Worm (Caenorhabditis elegans): ENCODE measurements around the gene F26D11.12.

The F26D11.12 gene

DNA sequence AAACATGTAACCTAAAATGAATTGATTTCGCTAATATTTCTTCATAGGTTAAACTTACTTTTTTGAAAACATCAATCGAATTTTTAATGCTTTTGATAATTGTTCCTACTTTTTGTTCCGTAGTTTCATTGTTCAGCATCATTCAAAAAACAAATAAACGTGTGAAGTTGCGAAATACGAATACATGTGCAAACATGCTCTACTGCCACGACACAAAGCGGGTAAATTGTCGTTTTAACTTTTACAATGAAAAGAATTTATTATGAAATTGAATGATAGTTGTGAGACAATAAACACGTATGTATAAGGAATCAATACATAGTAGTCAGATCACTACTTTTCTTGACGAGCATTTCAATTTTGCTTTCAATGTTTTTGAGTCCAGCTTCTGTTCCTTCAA lies at the start of gene F26D11.12:
Gene F26D11.12 (minus strand): TSS at position 145 of the 400 bp plus-strand sequence.
- no peak for TF ChIP-seq tab-1 (GFP tag; IDR thresholded peaks at IDR 0.05)
- TF ChIP-seq ref-1 (GFP tag; conservative IDR thresholded peaks at IDR 0.05) = no peak
- TF ChIP-seq klf-2 (GFP tag; conservative IDR thresholded peaks at IDR 0.05) = no peak
- TF ChIP-seq T22C8.4 (GFP tag; IDR thresholded peaks at IDR 0.05) = no peak
- TF ChIP-seq flt-1 (GFP tag; IDR thresholded peaks at IDR 0.05) = no peak

DNA sequence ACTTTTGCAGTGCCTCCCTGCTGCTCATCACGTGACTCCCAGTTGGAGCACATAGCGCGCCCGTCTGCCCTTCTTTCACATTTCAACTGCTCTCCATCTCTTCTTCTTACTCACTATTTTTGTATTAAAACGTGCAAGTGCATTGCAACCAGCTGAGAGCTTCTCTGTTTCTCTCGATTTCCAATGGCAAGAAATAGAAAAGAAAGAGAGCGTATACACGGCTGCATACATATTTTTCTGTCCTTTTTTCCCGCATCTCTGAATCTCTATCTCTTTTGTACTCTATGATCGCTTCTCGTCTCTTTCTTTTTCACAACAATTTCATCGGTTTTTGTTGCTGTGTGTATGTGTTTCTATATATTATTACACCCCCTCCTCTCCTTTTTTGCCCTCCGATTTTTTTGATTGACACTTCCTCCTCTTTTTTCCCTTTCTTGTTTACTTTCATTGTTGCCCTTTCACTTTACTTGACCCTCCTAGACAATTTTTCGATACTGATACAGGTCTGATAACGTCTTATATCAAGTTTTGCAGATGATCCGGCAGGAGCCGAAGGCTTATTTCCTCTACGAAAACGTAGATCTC lies 45.9 kb upstream of the F26D11.12 start, which contains the start of gene Y97E10AR.1:
Gene Y97E10AR.1 (plus strand): TSS at position 535 of the 585 bp plus-strand sequence.
- TF ChIP-seq tab-1 (GFP tag; IDR thresholded peaks at IDR 0.05) = no peak
- no peak for TF ChIP-seq ztf-29 (GFP tag; IDR thresholded peaks at IDR 0.05)
- TF ChIP-seq ztf-23 (GFP tag; IDR thresholded peaks at IDR 0.05) = peak; percentile 5; the same call in 1 of the 2 replicates
- no peak for TF ChIP-seq T22C8.4 (GFP tag; IDR thresholded peaks at IDR 0.05)
- peak; percentile 72 for TF ChIP-seq cog-1 (tag; optimal IDR thresholded peaks at IDR 0.05)
- no peak for TF ChIP-seq med-1 (GFP tag; optimal IDR thresholded peaks at IDR 0.05; ENCODE audit: insufficient read depth)
- no peak for TF ChIP-seq flt-1 (GFP tag; IDR thresholded peaks at IDR 0.05)
- no peak for TF ChIP-seq ref-1 (GFP tag; conservative IDR thresholded peaks at IDR 0.05)
- no peak for TF ChIP-seq klf-2 (GFP tag; conservative IDR thresholded peaks at IDR 0.05)

DNA sequence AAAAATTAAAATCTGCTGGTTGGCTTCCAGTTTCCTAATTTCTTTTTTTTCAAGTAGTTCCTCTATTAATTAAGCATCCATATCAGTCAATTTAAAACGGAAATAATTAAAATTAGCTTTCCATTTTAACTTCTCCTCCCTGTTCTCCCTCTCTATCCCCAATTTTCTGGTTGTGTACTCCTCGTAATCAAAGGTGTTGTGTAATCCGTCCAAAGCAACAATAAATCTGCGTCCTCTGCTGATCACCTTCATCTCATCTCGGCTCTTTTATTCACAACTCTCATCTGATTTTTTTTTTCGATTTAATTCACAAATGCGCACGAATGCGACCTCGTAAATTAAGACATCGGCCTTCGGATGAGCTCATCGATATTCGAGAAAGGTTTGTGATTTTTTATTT lies 40.8 kb upstream of the F26D11.12 start, which contains the start of gene Y97E10AR.2:
Gene Y97E10AR.2 (plus strand): TSS at position 301 of the 400 bp plus-strand sequence.
- no peak for TF ChIP-seq klf-2 (GFP tag; conservative IDR thresholded peaks at IDR 0.05)

DNA sequence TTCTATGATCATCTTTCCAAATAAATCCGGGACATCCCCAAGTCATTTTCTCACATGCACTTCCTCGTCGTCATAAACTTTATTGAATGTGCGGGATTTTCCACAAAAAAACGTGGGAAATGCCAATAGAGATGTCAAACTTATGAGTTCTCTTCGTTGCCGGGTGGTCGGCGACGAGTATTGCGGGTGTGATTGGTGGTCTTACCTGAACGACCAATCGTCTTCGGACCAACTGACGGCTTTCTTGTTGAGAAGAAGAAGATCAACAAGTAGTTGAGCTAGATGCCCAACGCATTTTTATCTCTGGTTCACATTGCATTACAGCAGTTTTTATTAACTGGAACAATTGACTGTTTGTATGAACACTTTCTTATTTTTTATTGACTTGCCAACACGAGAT lies 40.1 kb upstream of the F26D11.12 start:
- no peak for TF ChIP-seq cog-1 (tag; optimal IDR thresholded peaks at IDR 0.05)
- TF ChIP-seq flt-1 (GFP tag; IDR thresholded peaks at IDR 0.05) = no peak
- TF ChIP-seq tab-1 (GFP tag; IDR thresholded peaks at IDR 0.05) = no peak
- TF ChIP-seq med-1 (GFP tag; optimal IDR thresholded peaks at IDR 0.05; ENCODE audit: insufficient read depth) = no peak
- no peak for TF ChIP-seq ztf-23 (GFP tag; IDR thresholded peaks at IDR 0.05)
- TF ChIP-seq ztf-29 (GFP tag; IDR thresholded peaks at IDR 0.05) = no peak
- no peak for TF ChIP-seq T22C8.4 (GFP tag; IDR thresholded peaks at IDR 0.05)
- no peak for TF ChIP-seq ref-1 (GFP tag; conservative IDR thresholded peaks at IDR 0.05)
- no peak for TF ChIP-seq klf-2 (GFP tag; conservative IDR thresholded peaks at IDR 0.05)

DNA sequence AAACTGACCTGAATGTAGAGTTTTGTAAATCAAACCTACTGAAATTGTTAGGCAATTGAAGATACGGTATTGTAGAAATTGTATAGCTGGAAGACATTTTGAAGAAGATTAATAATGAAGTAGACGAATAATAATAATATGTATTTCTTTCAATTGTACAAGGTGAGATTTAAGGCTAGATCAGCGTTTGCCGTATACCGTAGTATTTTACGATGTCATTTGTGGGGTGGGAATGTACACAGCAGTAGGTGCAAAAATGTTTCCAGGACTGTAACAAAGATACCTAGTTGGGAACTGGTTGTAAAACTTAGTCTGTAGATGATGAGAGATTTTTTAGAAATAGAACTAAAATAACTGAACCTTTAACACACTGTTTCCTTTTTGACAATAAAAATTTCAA lies 39.5 kb upstream of the F26D11.12 start, which contains the start of gene ceh-76:
Gene ceh-76 (minus strand): TSS at position 101 of the 400 bp plus-strand sequence.
- TF ChIP-seq klf-2 (GFP tag; conservative IDR thresholded peaks at IDR 0.05) (no peak), flt-1 (GFP tag; IDR thresholded peaks at IDR 0.05) (no peak), ztf-29 (GFP tag; IDR thresholded peaks at IDR 0.05) (no peak), T22C8.4 (GFP tag; IDR thresholded peaks at IDR 0.05) (no peak), med-1 (GFP tag; optimal IDR thresholded peaks at IDR 0.05; ENCODE audit: insufficient read depth) (no peak), tab-1 (GFP tag; IDR thresholded peaks at IDR 0.05) (no peak), cog-1 (tag; optimal IDR thresholded peaks at IDR 0.05) (no peak), ref-1 (GFP tag; conservative IDR thresholded peaks at IDR 0.05) (no peak), ztf-23 (GFP tag; IDR thresholded peaks at IDR 0.05) (no peak)

DNA sequence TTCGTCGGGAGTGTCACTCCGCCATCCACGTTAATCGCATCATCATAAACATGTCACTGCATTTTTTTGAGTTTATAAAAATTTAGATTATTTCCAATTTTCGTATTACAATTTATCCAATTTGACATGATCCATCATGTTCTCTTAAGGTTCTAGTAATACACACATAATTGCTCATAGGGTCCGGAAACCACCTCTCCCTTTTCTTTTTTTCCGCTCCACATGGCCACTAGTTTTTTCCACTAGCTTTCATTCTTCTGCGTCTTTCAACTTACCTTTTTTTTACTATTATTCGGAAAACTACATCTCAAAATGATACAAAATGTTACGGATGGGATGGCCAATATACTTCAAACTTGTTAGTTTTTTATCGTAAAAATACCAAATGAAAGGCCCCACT lies 30.7 kb upstream of the F26D11.12 start, which contains the start of gene Y97E10AL.1:
Gene Y97E10AL.1 (plus strand): TSS at position 301 of the 400 bp plus-strand sequence.
- no peak for TF ChIP-seq klf-2 (GFP tag; conservative IDR thresholded peaks at IDR 0.05)
- TF ChIP-seq ztf-23 (GFP tag; IDR thresholded peaks at IDR 0.05) = no peak
- no peak for TF ChIP-seq ztf-29 (GFP tag; IDR thresholded peaks at IDR 0.05)
- no peak for TF ChIP-seq flt-1 (GFP tag; IDR thresholded peaks at IDR 0.05)
- no peak for TF ChIP-seq med-1 (GFP tag; optimal IDR thresholded peaks at IDR 0.05; ENCODE audit: insufficient read depth)
- TF ChIP-seq cog-1 (tag; optimal IDR thresholded peaks at IDR 0.05) = no peak
- no peak for TF ChIP-seq ref-1 (GFP tag; conservative IDR thresholded peaks at IDR 0.05)
- no peak for TF ChIP-seq tab-1 (GFP tag; IDR thresholded peaks at IDR 0.05)
- TF ChIP-seq T22C8.4 (GFP tag; IDR thresholded peaks at IDR 0.05) = no peak

DNA sequence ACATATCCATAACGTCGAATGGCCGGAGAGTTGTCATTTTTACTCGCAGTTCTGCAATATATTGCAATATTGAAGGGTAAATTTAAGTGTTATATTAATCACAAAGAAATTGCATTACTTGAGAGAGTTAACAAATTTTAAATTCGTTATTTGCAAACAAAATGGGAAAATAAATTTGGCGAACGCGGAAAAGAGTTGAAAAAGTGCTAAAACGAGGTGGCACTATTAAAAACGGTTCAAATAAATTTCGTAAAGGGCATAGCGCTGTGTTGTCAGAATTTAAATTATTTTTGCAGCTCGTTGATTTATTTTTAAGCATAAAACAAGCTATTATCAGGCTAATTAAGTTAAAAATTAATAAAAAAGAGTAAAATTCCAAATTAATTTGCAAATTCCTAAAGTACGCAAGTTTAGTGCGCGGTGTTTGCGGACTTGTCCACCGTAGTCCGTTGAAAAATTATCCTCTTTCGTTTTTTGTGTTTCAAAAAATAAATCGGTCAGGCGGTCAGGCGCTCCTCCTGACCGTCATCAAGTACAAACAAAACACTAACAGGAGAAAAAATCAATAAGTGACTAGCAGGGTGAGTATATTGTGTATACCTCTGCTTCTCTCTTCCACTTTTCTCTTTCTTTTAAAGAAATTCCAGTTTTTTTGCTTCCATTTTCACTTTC lies 28.4 kb upstream of the F26D11.12 start, which contains the start of the genes natb-1 and abhd-12:
Gene natb-1 (minus strand): TSS at position 51 of the 672 bp plus-strand sequence.
Gene abhd-12 (plus strand): TSS at position 499 of the 672 bp plus-strand sequence.
- no peak for TF ChIP-seq cog-1 (tag; optimal IDR thresholded peaks at IDR 0.05)
- 0 out of 2 replicates have a peak, but pooled peaks have one; percentile 52 for TF ChIP-seq flt-1 (GFP tag; IDR thresholded peaks at IDR 0.05)

DNA sequence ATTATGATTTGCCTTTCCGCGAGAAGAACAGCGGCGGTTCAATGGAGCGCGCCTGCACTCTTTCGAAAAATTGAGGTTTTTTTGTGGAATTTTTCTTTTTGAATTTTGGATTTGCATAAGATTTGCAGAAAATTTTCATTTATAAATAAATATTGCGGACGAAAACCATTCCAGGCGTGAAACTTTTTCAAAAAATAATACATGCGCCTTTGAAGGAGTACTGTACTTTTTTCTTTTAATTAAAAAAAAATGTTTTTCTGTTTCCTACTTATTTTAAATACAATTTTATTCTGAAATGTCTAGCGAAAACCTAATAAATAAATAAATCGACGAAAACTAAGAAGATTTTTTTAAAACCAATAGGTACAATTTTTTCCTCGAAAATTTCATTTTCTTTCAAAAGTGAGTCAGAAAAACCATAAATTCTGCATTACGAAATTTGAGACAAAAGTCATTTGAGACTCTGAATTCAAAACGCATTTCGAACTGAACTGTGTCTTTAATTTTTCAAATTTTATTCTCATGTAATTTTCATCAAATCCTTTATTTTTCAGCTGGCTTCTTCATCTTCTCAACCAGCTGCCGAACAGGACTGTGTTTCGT lies 26.0 kb upstream of the F26D11.12 start, which contains the start of gene F26D11.1:
Gene F26D11.1 (plus strand): TSS at position 553 of the 603 bp plus-strand sequence.
- TF ChIP-seq cog-1 (tag; optimal IDR thresholded peaks at IDR 0.05) (no peak), tab-1 (GFP tag; IDR thresholded peaks at IDR 0.05) (no peak), klf-2 (GFP tag; conservative IDR thresholded peaks at IDR 0.05) (no peak), ztf-23 (GFP tag; IDR thresholded peaks at IDR 0.05) (no peak), T22C8.4 (GFP tag; IDR thresholded peaks at IDR 0.05) (no peak), med-1 (GFP tag; optimal IDR thresholded peaks at IDR 0.05; ENCODE audit: insufficient read depth) (no peak), ref-1 (GFP tag; conservative IDR thresholded peaks at IDR 0.05) (no peak), ztf-29 (GFP tag; IDR thresholded peaks at IDR 0.05) (no peak), flt-1 (GFP tag; IDR thresholded peaks at IDR 0.05) (no peak)

DNA sequence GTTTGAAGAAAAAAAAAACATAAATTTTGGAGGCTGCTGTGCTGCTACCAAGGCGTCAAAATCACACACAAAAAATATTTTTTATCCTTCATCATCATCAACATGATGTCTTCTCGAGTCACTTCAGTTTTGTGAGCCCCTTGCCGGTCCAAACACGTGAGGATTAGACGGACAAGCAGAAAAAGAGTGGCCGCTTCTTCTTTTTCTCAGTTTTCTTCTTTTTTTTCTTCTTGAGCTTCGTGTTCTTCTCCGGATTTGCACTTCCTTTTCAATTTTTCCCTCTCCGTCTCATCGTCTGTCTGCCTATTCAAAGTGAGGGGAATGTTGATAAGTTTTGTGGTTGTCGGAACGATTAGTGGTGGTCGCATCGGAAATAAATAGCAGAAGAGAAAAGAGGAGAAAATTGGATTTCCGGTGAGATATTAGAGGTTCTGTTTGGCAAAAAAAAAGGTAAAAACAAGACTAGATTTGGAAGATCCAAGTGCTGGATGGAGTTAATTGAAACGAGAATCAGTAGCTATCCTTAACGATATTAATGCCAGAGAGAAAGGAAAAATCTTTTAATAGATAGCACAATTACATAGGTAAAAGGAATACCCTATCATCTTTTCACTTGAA lies 25.4 kb upstream of the F26D11.12 start:
- no peak for TF ChIP-seq cog-1 (tag; optimal IDR thresholded peaks at IDR 0.05)
- no peak for TF ChIP-seq flt-1 (GFP tag; IDR thresholded peaks at IDR 0.05)
- no peak for TF ChIP-seq klf-2 (GFP tag; conservative IDR thresholded peaks at IDR 0.05)
- no peak for TF ChIP-seq ref-1 (GFP tag; conservative IDR thresholded peaks at IDR 0.05)
- no peak for TF ChIP-seq ztf-29 (GFP tag; IDR thresholded peaks at IDR 0.05)
- no peak for TF ChIP-seq med-1 (GFP tag; optimal IDR thresholded peaks at IDR 0.05; ENCODE audit: insufficient read depth)
- TF ChIP-seq tab-1 (GFP tag; IDR thresholded peaks at IDR 0.05) = no peak
- TF ChIP-seq T22C8.4 (GFP tag; IDR thresholded peaks at IDR 0.05) = no peak
